Fruit fly (Drosophila melanogaster) whole organism, prepupa: ENCODE results near the gene CG12017.

ENCODE experiments used
- CG10631 ChIP-seq: fragments of 200-800 bp; sonication (Bioruptor generic); optimal IDR thresholded peaks from 2 replicates; lab custom pipeline; 2016; ENCODE audit warnings: missing biosample characterization, missing genetic modification characterization
- CG10669 ChIP-seq: fragments of 200-800 bp; sonication (Bioruptor generic); optimal IDR thresholded peaks from 3 replicates; lab custom pipeline; 2018; ENCODE audit warnings: missing biosample characterization, mild to moderate bottlenecking, missing genetic modification characterization, moderate library complexity
- CG11294 ChIP-seq: fragments of 200-800 bp; sonication (Bioruptor generic); IDR thresholded peaks from 2 replicates; pipeline ENCODE4 v1.3.6; 2022; ENCODE audit warnings: missing biosample characterization, missing genetic modification characterization
- CG11762 ChIP-seq: fragments of 200-800 bp; sonication (Bioruptor generic); optimal IDR thresholded peaks from 3 replicates; lab custom pipeline; 2016; ENCODE audit warnings: missing biosample characterization, missing genetic modification characterization; ENCODE audit not compliant: insufficient read depth
- CG11902 ChIP-seq: fragments of 200-800 bp; sonication (Bioruptor generic); optimal IDR thresholded peaks from 3 replicates; lab custom pipeline; 2016; ENCODE audit warnings: missing biosample characterization, missing genetic modification characterization
- CG15336 ChIP-seq: fragments of 200-800 bp; sonication (Bioruptor generic); IDR thresholded peaks from 2 replicates; pipeline ENCODE4 v1.3.6; 2022; ENCODE audit warnings: missing biosample characterization, missing genetic modification characterization
- CG1621 ChIP-seq: fragments of 200-800 bp; sonication (Bioruptor generic); optimal IDR thresholded peaks from 3 replicates; lab custom pipeline; 2018; ENCODE audit warnings: missing biosample characterization, mild to moderate bottlenecking, missing genetic modification characterization
- CG16779 ChIP-seq: fragments of 200-800 bp; sonication (Bioruptor generic); optimal IDR thresholded peaks from 3 replicates; lab custom pipeline; 2017; ENCODE audit warnings: missing biosample characterization, mild to moderate bottlenecking, missing genetic modification characterization
- CG3032 ChIP-seq: fragments of 200-800 bp; optimal IDR thresholded peaks from 2 replicates; lab custom pipeline; 2019; ENCODE audit warnings: missing biosample characterization, mild to moderate bottlenecking, missing genetic modification characterization, moderate library complexity
- CG31627 ChIP-seq: fragments of 200-800 bp; sonication (Bioruptor generic); optimal IDR thresholded peaks from 3 replicates; lab custom pipeline; 2016; ENCODE audit warnings: missing biosample characterization, missing genetic modification characterization
- CG32006 ChIP-seq: fragments of 200-800 bp; sonication (Bioruptor generic); optimal IDR thresholded peaks from 3 replicates; lab custom pipeline; 2017; ENCODE audit warnings: missing biosample characterization, mild to moderate bottlenecking, missing genetic modification characterization
- CG34406 ChIP-seq: fragments of 200-800 bp; sonication (Bioruptor generic); optimal IDR thresholded peaks from 3 replicates; lab custom pipeline; 2016; ENCODE audit warnings: missing biosample characterization, missing genetic modification characterization
- CG3919 ChIP-seq: fragments of 200-800 bp; sonication (Bioruptor generic); optimal IDR thresholded peaks from 3 replicates; lab custom pipeline; 2016; ENCODE audit warnings: missing biosample characterization, missing genetic modification characterization
- CG4318 ChIP-seq: fragments of 200-800 bp; sonication (Bioruptor generic); optimal IDR thresholded peaks from 3 replicates; lab custom pipeline; 2017; ENCODE audit warnings: missing biosample characterization, mild to moderate bottlenecking, missing genetic modification characterization
- CG6276 ChIP-seq: fragments of 200-800 bp; sonication (Bioruptor generic); optimal IDR thresholded peaks from 2 replicates; lab custom pipeline; 2017; ENCODE audit warnings: missing biosample characterization, mild to moderate bottlenecking, missing genetic modification characterization
- CG6792 ChIP-seq: fragments of 200-800 bp; sonication (Bioruptor generic); optimal IDR thresholded peaks from 3 replicates; lab custom pipeline; 2016; ENCODE audit warnings: missing biosample characterization, missing genetic modification characterization
- CG7368 ChIP-seq: fragments of 200-800 bp; sonication (Bioruptor generic); optimal IDR thresholded peaks from 3 replicates; lab custom pipeline; 2016; ENCODE audit warnings: missing biosample characterization, missing genetic modification characterization
- CG8632 ChIP-seq: fragments of 200-800 bp; sonication (Bioruptor generic); optimal IDR thresholded peaks from 3 replicates; lab custom pipeline; 2016; ENCODE audit warnings: missing biosample characterization, missing genetic modification characterization
- CG9139 ChIP-seq: fragments of 200-800 bp; sonication (Bioruptor generic); optimal IDR thresholded peaks from 3 replicates; lab custom pipeline; 2017; ENCODE audit warnings: missing biosample characterization, mild to moderate bottlenecking, missing genetic modification characterization
- Eip75B ChIP-seq: fragments of 200-800 bp; sonication (Bioruptor generic); optimal IDR thresholded peaks from 3 replicates; lab custom pipeline; 2016; ENCODE audit warnings: missing biosample characterization, missing genetic modification characterization
- Eip78C ChIP-seq: fragments of 200-800 bp; sonication (Bioruptor generic); peaks from one replicate; lab custom pipeline; 2016; ENCODE audit warnings: missing biosample characterization, missing genetic modification characterization
- Eip93F ChIP-seq: fragments of 200-800 bp; sonication (Bioruptor generic); optimal IDR thresholded peaks from 2 replicates; lab custom pipeline; 2016; ENCODE audit warnings: missing biosample characterization, mild to moderate bottlenecking, missing genetic modification characterization
- Hr39 ChIP-seq: fragments of 200-800 bp; sonication (Bioruptor generic); optimal IDR thresholded peaks from 2 replicates; lab custom pipeline; 2016; ENCODE audit warnings: missing biosample characterization, missing genetic modification characterization
- Lpt ChIP-seq: fragments of 200-800 bp; sonication (Bioruptor generic); optimal IDR thresholded peaks from 3 replicates; lab custom pipeline; 2016; ENCODE audit warnings: missing biosample characterization, missing genetic modification characterization
- OdsH ChIP-seq: fragments of 200-800 bp; sonication (Bioruptor generic); optimal IDR thresholded peaks from 3 replicates; lab custom pipeline; 2016; ENCODE audit warnings: missing biosample characterization, missing genetic modification characterization
- Smox ChIP-seq: fragments of 200-800 bp; sonication (Bioruptor generic); optimal IDR thresholded peaks from 3 replicates; lab custom pipeline; 2016; ENCODE audit warnings: missing biosample characterization, missing genetic modification characterization
- Sox102F ChIP-seq: fragments of 200-800 bp; sonication (Bioruptor generic); optimal IDR thresholded peaks from 2 replicates; lab custom pipeline; 2016; ENCODE audit warnings: missing biosample characterization, mild to moderate bottlenecking, missing genetic modification characterization
- acj6 ChIP-seq: fragments of 200-800 bp; sonication (Bioruptor generic); optimal IDR thresholded peaks from 3 replicates; lab custom pipeline; 2016; ENCODE audit warnings: missing biosample characterization, missing genetic modification characterization
- cyc ChIP-seq: fragments of 200-800 bp; sonication (Bioruptor generic); optimal IDR thresholded peaks from 3 replicates; lab custom pipeline; 2016; ENCODE audit warnings: missing biosample characterization, missing genetic modification characterization
- dsx ChIP-seq: fragments of 200-800 bp; optimal IDR thresholded peaks from 3 replicates; lab custom pipeline; 2019; ENCODE audit warnings: missing biosample characterization, mild to moderate bottlenecking, missing genetic modification characterization, moderate library complexity; ENCODE audit not compliant: poor library complexity, severe bottlenecking
- eg ChIP-seq: fragments of 200-800 bp; sonication (Bioruptor generic); IDR thresholded peaks from 3 replicates; pipeline ENCODE4 v1.3.6; 2022; ENCODE audit warnings: missing biosample characterization, missing genetic modification characterization
- fd59A ChIP-seq: fragments of 200-800 bp; sonication (Bioruptor generic); optimal IDR thresholded peaks from 2 replicates; lab custom pipeline; 2017; ENCODE audit warnings: missing biosample characterization, mild to moderate bottlenecking, missing genetic modification characterization, missing genetic modification reagents
- fd85E ChIP-seq: fragments of 200-800 bp; sonication (Bioruptor generic); optimal IDR thresholded peaks from 3 replicates; lab custom pipeline; 2016; ENCODE audit warnings: missing biosample characterization, missing genetic modification characterization
- fkh ChIP-seq: fragments of 200-800 bp; sonication (Bioruptor generic); optimal IDR thresholded peaks from 3 replicates; lab custom pipeline; 2017; ENCODE audit warnings: missing biosample characterization, mild to moderate bottlenecking, missing genetic modification characterization, moderate library complexity
- lz ChIP-seq: fragments of 200-800 bp; sonication (Bioruptor generic); optimal IDR thresholded peaks from 3 replicates; lab custom pipeline; 2016; ENCODE audit warnings: missing biosample characterization, missing genetic modification characterization
- net ChIP-seq: fragments of 200-800 bp; sonication (Bioruptor generic); optimal IDR thresholded peaks from 3 replicates; lab custom pipeline; 2016; ENCODE audit warnings: missing biosample characterization, missing genetic modification characterization
- pdm3 ChIP-seq: fragments of 200-800 bp; sonication (Bioruptor generic); optimal IDR thresholded peaks from 3 replicates; lab custom pipeline; 2016; ENCODE audit warnings: missing biosample characterization, missing genetic modification characterization
- salr ChIP-seq, 2 experiments: fragments of 200-800 bp; sonication (Bioruptor generic); optimal IDR thresholded peaks; 3 replicates each; lab custom pipeline; 2016 to 2018; ENCODE audit warnings: missing biosample characterization in 2 of 2, missing genetic modification characterization in 2 of 2, mild to moderate bottlenecking in 1 of 2
- spab ChIP-seq: fragments of 200-800 bp; sonication (Bioruptor generic); optimal IDR thresholded peaks from 2 replicates; lab custom pipeline; 2017; ENCODE audit warnings: missing biosample characterization, mild to moderate bottlenecking, missing genetic modification characterization, missing genetic modification reagents
- ss ChIP-seq, 2 experiments: fragments of 200-800 bp; sonication (Bioruptor generic); optimal IDR thresholded peaks; 2 replicates in 1 of 2; 3 replicates in 1 of 2; lab custom pipeline; 2017 to 2018; ENCODE audit warnings: mild to moderate bottlenecking in 2 of 2, missing biosample characterization in 2 of 2, missing genetic modification characterization in 2 of 2, moderate library complexity in 1 of 2
- svp ChIP-seq: fragments of 200-800 bp; sonication (Bioruptor generic); peaks from one replicate; lab custom pipeline; 2016; ENCODE audit warnings: missing biosample characterization, missing genetic modification characterization
- topi ChIP-seq: fragments of 200-800 bp; sonication (Bioruptor generic); optimal IDR thresholded peaks from 3 replicates; lab custom pipeline; 2016; ENCODE audit warnings: missing biosample characterization, missing genetic modification characterization
- vri ChIP-seq: fragments of 200-800 bp; sonication (Bioruptor generic); optimal IDR thresholded peaks from 3 replicates; lab custom pipeline; 2016; ENCODE audit warnings: missing biosample characterization, mild to moderate bottlenecking, missing genetic modification characterization

CG12017 gene

dm6 chr3L:3336368-3337164 lies 56.5 kb downstream of the CG12017 start, which contains the start of the genes Drsl6 and kst (continued):
- TF ChIP-seq CG11294 (GFP tag; lab: Robert Waterston, UW) (no peak; the same call in 1 of the 2 replicates), acj6 (GFP tag; lab: Kevin White, UChicago) (no peak), CG11902 (GFP tag; lab: Kevin White, UChicago) (no peak), topi (GFP tag; lab: Kevin White, UChicago) (peak; percentile 8)

dm6 chr3L:3337345-3337928 lies 57.4 kb downstream of the CG12017 start:
- TF ChIP-seq lz (GFP tag; lab: Kevin White, UChicago) (no peak), vri (peak; percentile 22)

- TF ChIP-seq Eip78C (GFP tag; lab: Kevin White, UChicago) (peak; percentile 61), CG3919 (peak; percentile 22), CG10669 (GFP tag; lab: Kevin White, UChicago) (peak; percentile 53), Smox (no peak), OdsH (GFP tag; lab: Kevin White, UChicago) (no peak), vri (no peak), ss (GFP tag; optimal IDR thresholded peaks at IDR 0.05; lab: Kevin White, UChicago) (peak; percentile 67 to 96), dsx (peak; percentile 33), CG11762 (GFP tag; lab: Kevin White, UChicago) (no peak), CG8632 (GFP tag; lab: Kevin White, UChicago) (no peak), CG1621 (tag; lab: Kevin White, UChicago) (no peak), spab (GFP tag; lab: Kevin White, UChicago) (peak; percentile 43), CG31627 (GFP tag; lab: Kevin White, UChicago) (no peak), CG32006 (GFP tag; lab: Kevin White, UChicago) (no peak), CG4318 (GFP tag; lab: Kevin White, UChicago) (no peak), Sox102F (GFP tag; lab: Kevin White, UChicago) (no peak), CG34406 (no peak), pdm3 (GFP tag; lab: Kevin White, UChicago) (peak; percentile 29), CG16779 (tag; lab: Kevin White, UChicago) (no peak), fd59A (GFP tag; lab: Kevin White, UChicago) (peak; percentile 56), Eip75B (GFP tag; lab: Kevin White, UChicago) (no peak), Eip93F (no peak), CG15336 (GFP tag; lab: Robert Waterston, UW) (no peak), fkh (GFP tag; lab: Kevin White, UChicago) (no peak), CG6276 (no peak), net (GFP tag; lab: Kevin White, UChicago) (no peak), CG6792 (GFP tag; lab: Kevin White, UChicago) (no peak), CG11294 (GFP tag; lab: Robert Waterston, UW) (no peak), acj6 (GFP tag; lab: Kevin White, UChicago) (no peak), Lpt (GFP tag; lab: Kevin White, UChicago) (no peak), CG7368 (GFP tag; lab: Kevin White, UChicago) (no peak), topi (GFP tag; lab: Kevin White, UChicago) (no peak), CG9139 (GFP tag; lab: Kevin White, UChicago) (no peak), fd85E (no peak), lz (GFP tag; lab: Kevin White, UChicago) (no peak), cyc (GFP tag; lab: Kevin White, UChicago) (no peak), salr (GFP tag; optimal IDR thresholded peaks at IDR 0.05; lab: Kevin White, UChicago) (peak in 1 of 2 experiments; percentile 2), CG3032 (tag; lab: Kevin White, UChicago) (peak; percentile 70), CG10631 (GFP tag; lab: Kevin White, UChicago) (peak; percentile 32), CG11902 (GFP tag; lab: Kevin White, UChicago) (no peak), Hr39 (GFP tag; lab: Kevin White, UChicago) (no peak), eg (no peak), svp (GFP tag; lab: Kevin White, UChicago) (peak; percentile 83)
Observed at dm6 chr3L:3338028-3338855, 58.2 kb downstream of the CG12017 start.
